Worm (Caenorhabditis elegans) whole organism, L1 larva: Measurements from ENCODE around the gene sdc-3.

Experiments
- C16A3.4 ChIP-seq: fragments of 150-350 bp; optimal IDR thresholded peaks from 2 replicates; lab custom pipeline; 2014; ENCODE audit warnings: missing biosample characterization, missing genetic modification characterization
- F16B12.6 ChIP-seq: fragments of 150-350 bp; optimal IDR thresholded peaks from 2 replicates; lab custom pipeline; 2014; ENCODE audit warnings: missing biosample characterization, missing genetic modification characterization
- Y116A8C.19 ChIP-seq: sonication (generic microtip); optimal IDR thresholded peaks from 2 replicates; lab custom pipeline; 2016; ENCODE audit warnings: missing compliant biosample characterization, missing genetic modification characterization, borderline replicate concordance
- aha-1 ChIP-seq: fragments of 150-350 bp; optimal IDR thresholded peaks from 2 replicates; lab custom pipeline; 2014; ENCODE audit warnings: missing biosample characterization, missing genetic modification characterization
- aly-2 ChIP-seq: fragments of 150-350 bp; optimal IDR thresholded peaks from 2 replicates; lab custom pipeline; 2014; ENCODE audit warnings: missing biosample characterization, missing genetic modification characterization
- blmp-1 ChIP-seq: fragments of 150-350 bp; optimal IDR thresholded peaks from 2 replicates; lab custom pipeline; 2014; ENCODE audit warnings: missing biosample characterization, missing genetic modification characterization
- ceh-63 ChIP-seq: fragments of 200-800 bp; sonication (Bioruptor generic); optimal IDR thresholded peaks from 2 replicates; lab custom pipeline; 2018; ENCODE audit warnings: mild to moderate bottlenecking, missing genetic modification characterization, missing compliant biosample characterization
- ceh-8 ChIP-seq: fragments of 200-800 bp; sonication (Bioruptor generic); optimal IDR thresholded peaks from 2 replicates; lab custom pipeline; 2018; ENCODE audit warnings: mild to moderate bottlenecking, missing genetic modification characterization, moderate library complexity, missing compliant biosample characterization
- ceh-82 ChIP-seq, 3 experiments: fragments of 150-350 bp in 1 of 3; sonication (generic microtip) in 2 of 3; optimal IDR thresholded peaks; 2 replicates each; lab custom pipeline; 2014 to 2017; ENCODE audit warnings: missing biosample characterization in 3 of 3, missing genetic modification characterization in 3 of 3
- ceh-88 ChIP-seq: fragments of 200-800 bp; sonication (Bioruptor generic); IDR thresholded peaks from 2 replicates; pipeline ENCODE4 v1.3.6; 2022; ENCODE audit warnings: missing genetic modification characterization, missing compliant biosample characterization
- ceh-90 ChIP-seq: sonication (generic microtip); optimal IDR thresholded peaks from 2 replicates; lab custom pipeline; 2016; ENCODE audit warnings: missing genetic modification characterization, missing compliant biosample characterization
- ces-1 ChIP-seq: fragments of 150-350 bp; optimal IDR thresholded peaks from 2 replicates; lab custom pipeline; 2014; ENCODE audit warnings: missing biosample characterization, missing genetic modification reagents, missing genetic modification characterization
- dpl-1 ChIP-seq, 3 experiments: fragments of 150-350 bp in 2 of 3; sonication (generic microtip) in 1 of 3; optimal IDR thresholded peaks; 2 replicates each; lab custom pipeline; 2014 to 2017; ENCODE audit warnings: missing biosample characterization in 3 of 3, missing genetic modification characterization in 3 of 3, missing genetic modification reagents in 3 of 3
- efl-1 ChIP-seq, 4 experiments: fragments of 150-350 bp; optimal IDR thresholded peaks in 3 of 4; peaks in 1 of 4; 1 replicate in 1 of 4; 2 replicates in 3 of 4; lab custom pipeline; 2014; ENCODE audit warnings: missing biosample characterization in 2 of 4, missing genetic modification characterization in 2 of 4, missing genetic modification reagents in 2 of 4
- egl-27 ChIP-seq, 2 experiments: fragments of 150-350 bp in 1 of 2; sonication (generic microtip); optimal IDR thresholded peaks; 3 replicates each; lab custom pipeline; 2017 to 2018; ENCODE audit warnings: missing biosample characterization in 2 of 2, missing genetic modification characterization in 2 of 2, missing genetic modification reagents in 2 of 2
- elt-3 ChIP-seq, 6 experiments: fragments of 150-350 bp in 1 of 6; sonication (generic microtip); optimal IDR thresholded peaks; 2 replicates each; lab custom pipeline; 2017 to 2018; ENCODE audit warnings: missing biosample characterization in 6 of 6, missing genetic modification characterization in 6 of 6, inconsistent platforms in 1 of 6
- ets-5 ChIP-seq: fragments of 200-800 bp; sonication (Bioruptor generic); IDR thresholded peaks from 2 replicates; pipeline ENCODE4 v1.3.6; 2022; ENCODE audit warnings: missing genetic modification characterization, missing compliant biosample characterization
- fkh-10 ChIP-seq: sonication (generic microtip); optimal IDR thresholded peaks from 2 replicates; lab custom pipeline; 2017; ENCODE audit warnings: missing biosample characterization, missing genetic modification reagents, missing genetic modification characterization
- fkh-4 ChIP-seq: sonication (generic microtip); optimal IDR thresholded peaks from 2 replicates; lab custom pipeline; 2016; ENCODE audit warnings: missing compliant biosample characterization, missing genetic modification characterization, borderline replicate concordance
- fkh-8 ChIP-seq: sonication (generic microtip); optimal IDR thresholded peaks from 2 replicates; lab custom pipeline; 2016; ENCODE audit warnings: mild to moderate bottlenecking, missing genetic modification characterization, missing compliant biosample characterization
- hpl-2 ChIP-seq: fragments of 150-350 bp; optimal IDR thresholded peaks from 2 replicates; lab custom pipeline; 2014; ENCODE audit warnings: missing biosample characterization, missing genetic modification reagents, missing genetic modification characterization
- irx-1 ChIP-seq: sonication (generic microtip); optimal IDR thresholded peaks from 2 replicates; lab custom pipeline; 2016; ENCODE audit warnings: missing genetic modification characterization, missing compliant biosample characterization
- jun-1 ChIP-seq: fragments of 150-350 bp; optimal IDR thresholded peaks from 2 replicates; lab custom pipeline; 2014; ENCODE audit warnings: missing biosample characterization, missing genetic modification reagents, missing genetic modification characterization
- lin-13 ChIP-seq: fragments of 150-350 bp; optimal IDR thresholded peaks from 2 replicates; lab custom pipeline; 2014; ENCODE audit warnings: missing biosample characterization, missing genetic modification reagents, missing genetic modification characterization
- lin-14 ChIP-seq: fragments of 200-800 bp; sonication (Bioruptor generic); optimal IDR thresholded peaks from 2 replicates; lab custom pipeline; 2018; ENCODE audit warnings: mild to moderate bottlenecking, missing genetic modification characterization, moderate library complexity, missing compliant biosample characterization
- lin-15B ChIP-seq: fragments of 150-350 bp; sonication (generic microtip); optimal IDR thresholded peaks from 3 replicates; lab custom pipeline; 2014; ENCODE audit warnings: missing biosample characterization, missing genetic modification characterization
- lin-35 ChIP-seq, 2 experiments: fragments of 150-350 bp; optimal IDR thresholded peaks; 2 replicates each; lab custom pipeline; 2014; ENCODE audit warnings: missing biosample characterization in 2 of 2, missing genetic modification characterization in 2 of 2, missing genetic modification reagents in 2 of 2
- lir-3 ChIP-seq: sonication (generic microtip); optimal IDR thresholded peaks from 2 replicates; lab custom pipeline; 2016; ENCODE audit warnings: mild to moderate bottlenecking, missing genetic modification characterization, moderate library complexity, missing compliant biosample characterization; ENCODE audit not compliant: poor library complexity
- lsy-2 ChIP-seq, 2 experiments: fragments of 150-350 bp; optimal IDR thresholded peaks; 2 replicates each; lab custom pipeline; 2014; ENCODE audit warnings: missing biosample characterization in 2 of 2, missing genetic modification characterization in 2 of 2
- mef-2 ChIP-seq: fragments of 150-350 bp; optimal IDR thresholded peaks from 2 replicates; lab custom pipeline; 2014; ENCODE audit warnings: missing biosample characterization, missing genetic modification characterization
- mep-1 ChIP-seq: fragments of 150-350 bp; optimal IDR thresholded peaks from 2 replicates; lab custom pipeline; 2014; ENCODE audit warnings: missing biosample characterization, missing genetic modification characterization
- nhr-19 ChIP-seq: fragments of 200-800 bp; sonication (Bioruptor generic); conservative IDR thresholded peaks from 2 replicates; pipeline ENCODE4 v1.3.6; 2022; ENCODE audit warnings: missing genetic modification characterization, missing compliant biosample characterization
- nhr-237 ChIP-seq: fragments of 150-350 bp; optimal IDR thresholded peaks from 2 replicates; lab custom pipeline; 2014; ENCODE audit warnings: missing biosample characterization, missing genetic modification characterization
- nhr-84 ChIP-seq: sonication (generic microtip); optimal IDR thresholded peaks from 2 replicates; lab custom pipeline; 2017; ENCODE audit warnings: missing biosample characterization, missing genetic modification characterization
- nhr-85 ChIP-seq: sonication (generic microtip); peaks from one replicate; lab custom pipeline; 2016; ENCODE audit warnings: missing genetic modification characterization, inconsistent platforms, missing compliant biosample characterization
- nhr-90 ChIP-seq: sonication (generic microtip); optimal IDR thresholded peaks from 2 replicates; lab custom pipeline; 2016; ENCODE audit warnings: mild to moderate bottlenecking, missing genetic modification characterization, missing compliant biosample characterization; ENCODE audit not compliant: poor library complexity
- pax-3 ChIP-seq: fragments of 200-800 bp; sonication (Bioruptor generic); optimal IDR thresholded peaks from 2 replicates; lab custom pipeline; 2018; ENCODE audit warnings: mild to moderate bottlenecking, missing genetic modification characterization, moderate library complexity, missing compliant biosample characterization
- pqm-1 ChIP-seq: sonication (generic microtip); optimal IDR thresholded peaks from 3 replicates; lab custom pipeline; 2017; ENCODE audit warnings: missing biosample characterization, missing genetic modification characterization
- skn-1 ChIP-seq: fragments of 150-350 bp; optimal IDR thresholded peaks from 2 replicates; lab custom pipeline; 2014; ENCODE audit warnings: missing biosample characterization, missing genetic modification characterization
- snu-23 ChIP-seq: sonication (generic microtip); optimal IDR thresholded peaks from 2 replicates; lab custom pipeline; 2016; ENCODE audit warnings: missing genetic modification characterization, missing compliant biosample characterization
- sup-37 ChIP-seq: fragments of 200-800 bp; sonication (Bioruptor generic); optimal IDR thresholded peaks from 2 replicates; lab custom pipeline; 2018; ENCODE audit warnings: mild to moderate bottlenecking, missing genetic modification characterization, missing compliant biosample characterization
- swsn-7 ChIP-seq: sonication (generic microtip); optimal IDR thresholded peaks from 2 replicates; lab custom pipeline; 2016; ENCODE audit warnings: missing genetic modification characterization, missing compliant biosample characterization
- tbx-2 ChIP-seq: sonication (generic microtip); optimal IDR thresholded peaks from 2 replicates; lab custom pipeline; 2016; ENCODE audit warnings: missing genetic modification characterization, missing compliant biosample characterization
- tlp-1 ChIP-seq: fragments of 150-350 bp; optimal IDR thresholded peaks from 2 replicates; lab custom pipeline; 2014; ENCODE audit warnings: missing biosample characterization, missing genetic modification characterization
- unc-30 ChIP-seq: sonication (generic microtip); optimal IDR thresholded peaks from 2 replicates; lab custom pipeline; 2017; ENCODE audit warnings: missing biosample characterization, missing genetic modification characterization
- unc-62 ChIP-seq: fragments of 150-350 bp; optimal IDR thresholded peaks from 2 replicates; lab custom pipeline; 2014; ENCODE audit warnings: missing biosample characterization, missing genetic modification reagents, missing genetic modification characterization
- unc-86 ChIP-seq: sonication (generic microtip); optimal IDR thresholded peaks from 2 replicates; lab custom pipeline; 2016; ENCODE audit warnings: missing genetic modification characterization, missing compliant biosample characterization
- unc-98 ChIP-seq: fragments of 200-800 bp; sonication (Bioruptor generic); IDR thresholded peaks from 2 replicates; pipeline ENCODE4 v1.3.6; 2022; ENCODE audit warnings: missing genetic modification characterization, missing compliant biosample characterization
- zag-1 ChIP-seq: fragments of 150-350 bp; optimal IDR thresholded peaks from 2 replicates; lab custom pipeline; 2014; ENCODE audit warnings: missing biosample characterization, missing genetic modification characterization
- zip-4 ChIP-seq: fragments of 200-800 bp; sonication (Bioruptor generic); optimal IDR thresholded peaks from 2 replicates; lab custom pipeline; 2018; ENCODE audit warnings: mild to moderate bottlenecking, missing genetic modification characterization, moderate library complexity, missing compliant biosample characterization
- ztf-11 ChIP-seq, 2 experiments: sonication (generic microtip); optimal IDR thresholded peaks; 2 replicates each; lab custom pipeline; 2016 to 2017; ENCODE audit warnings: missing genetic modification characterization in 2 of 2, missing biosample characterization in 1 of 2, missing compliant biosample characterization in 1 of 2
- ztf-4 ChIP-seq: fragments of 150-350 bp; optimal IDR thresholded peaks from 2 replicates; lab custom pipeline; 2014; ENCODE audit warnings: missing biosample characterization, missing genetic modification characterization

sdc-3 gene

ce11 chrV:15002184-15002690, 45.8 kb downstream of the sdc-3 start, which contains the start of the genes fib-1 and mut-15 (continued):
- peak; percentile 99 for TF ChIP-seq pax-3 (tag; lab: Kevin White, UChicago)
- peak; percentile 96 for TF ChIP-seq C16A3.4 (tag; lab: Kevin White, UChicago)
- TF ChIP-seq lsy-2 (tag; optimal IDR thresholded peaks at IDR 0.05; lab: Kevin White, UChicago) = peak; percentile 95 to 98
- peak; percentile 98 for TF ChIP-seq fkh-8 (tag; lab: Kevin White, UChicago)
- peak; percentile 2 for TF ChIP-seq aha-1
- peak; percentile 90 for TF ChIP-seq skn-1
- TF ChIP-seq zip-4 (GFP tag; lab: Kevin White, UChicago) = peak; percentile 67
- peak; percentile 94 for TF ChIP-seq nhr-90
- peak; percentile 96 for TF ChIP-seq lin-15B (tag; lab: Kevin White, UChicago)
- peak in 4 of 6 experiments; percentile 45 to 85 (median 66) for TF ChIP-seq elt-3 (tag; optimal IDR thresholded peaks at IDR 0.05; lab: Kevin White, UChicago)
- TF ChIP-seq ceh-63 (GFP tag; lab: Kevin White, UChicago) = peak; percentile 78
- TF ChIP-seq F16B12.6 (tag; lab: Kevin White, UChicago) = peak; percentile 57
- peak; percentile 81 for TF ChIP-seq fkh-4 (tag; lab: Kevin White, UChicago)
- peak; percentile 94 for TF ChIP-seq lin-14
- peak; percentile 73 for TF ChIP-seq blmp-1
- TF ChIP-seq mep-1 (tag; lab: Kevin White, UChicago) = peak; percentile 94
- TF ChIP-seq aly-2 = peak; percentile 33
- peak; percentile 65 for TF ChIP-seq hpl-2
- TF ChIP-seq tlp-1 = no peak
- peak; percentile 93 for TF ChIP-seq tbx-2 (tag; lab: Kevin White, UChicago)
- TF ChIP-seq nhr-237 = peak; percentile 53
- TF ChIP-seq snu-23 (GFP tag; lab: Kevin White, UChicago) = peak; percentile 97
- no peak for TF ChIP-seq ces-1 (GFP tag; lab: Kevin White, UChicago)
- peak; percentile 96 for TF ChIP-seq nhr-85 (tag; lab: Kevin White, UChicago)
- TF ChIP-seq ceh-88 (GFP tag; lab: Robert Waterston, UW) = peak; percentile 77
- TF ChIP-seq unc-62 (GFP tag; lab: Kevin White, UChicago) = no peak
- TF ChIP-seq zag-1 = peak; percentile 21
- TF ChIP-seq mef-2 (tag; lab: Kevin White, UChicago) = peak; percentile 56
- TF ChIP-seq nhr-84 (tag; lab: Kevin White, UChicago) = no peak
- peak; percentile 92 for TF ChIP-seq nhr-19 (GFP tag; lab: Robert Waterston, UW)
- TF ChIP-seq ceh-90 (tag; lab: Kevin White, UChicago) = peak; percentile 74
- peak; percentile 87 for TF ChIP-seq jun-1 (tag; lab: Kevin White, UChicago)
- peak; percentile 91 to 95 for TF ChIP-seq efl-1 (optimal IDR thresholded peaks at IDR 0.05; lab: Kevin White, UChicago)
- TF ChIP-seq efl-1 (GFP tag; optimal IDR thresholded peaks at IDR 0.05 in 1 of 2; lab: Kevin White, UChicago) = peak; percentile 84 to 98
- TF ChIP-seq sup-37 (GFP tag; lab: Kevin White, UChicago) = peak; percentile 53
- TF ChIP-seq unc-30 (tag; lab: Kevin White, UChicago) = no peak
- TF ChIP-seq unc-98 (GFP tag; lab: Robert Waterston, UW) = peak; percentile 70
- peak; percentile 74 for TF ChIP-seq fkh-10
- TF ChIP-seq pqm-1 (tag; lab: Kevin White, UChicago) = no peak
- TF ChIP-seq ceh-8 (GFP tag; lab: Kevin White, UChicago) = peak; percentile 82
- TF ChIP-seq swsn-7 (tag; lab: Kevin White, UChicago) = peak; percentile 95
- TF ChIP-seq ceh-82 (tag; optimal IDR thresholded peaks at IDR 0.05; lab: Kevin White, UChicago) = peak; percentile 88 to 97 (median 90)
- TF ChIP-seq lin-13 (GFP tag; lab: Kevin White, UChicago) = peak; percentile 88
- TF ChIP-seq lin-35 (GFP tag; optimal IDR thresholded peaks at IDR 0.05; lab: Kevin White, UChicago) = peak; percentile 90 to 92
- peak; percentile 40 for TF ChIP-seq Y116A8C.19
- peak in 1 of 2 experiments; percentile 92 for TF ChIP-seq ztf-11 (tag; optimal IDR thresholded peaks at IDR 0.05; lab: Kevin White, UChicago)
- TF ChIP-seq egl-27 (tag; optimal IDR thresholded peaks at IDR 0.05; lab: Kevin White, UChicago) = peak in 1 of 2 experiments; percentile 45
- peak; percentile 72 for TF ChIP-seq ztf-4 (tag; lab: Kevin White, UChicago)
- TF ChIP-seq unc-86 (tag; lab: Kevin White, UChicago) = peak; percentile 88
- peak; percentile 85 to 87 (median 85) for TF ChIP-seq dpl-1 (GFP tag; optimal IDR thresholded peaks at IDR 0.05; lab: Kevin White, UChicago)
- peak; percentile 85 for TF ChIP-seq irx-1 (tag; lab: Kevin White, UChicago)
- no peak for TF ChIP-seq ets-5 (GFP tag; lab: Robert Waterston, UW)
- peak; percentile 86 for TF ChIP-seq lir-3 (tag; lab: Kevin White, UChicago)
